Fruit fly (Drosophila melanogaster): Measurements from ENCODE around the gene Tgs1.

The Tgs1 gene

dm6 chr3R:18220211-18220749 is 35.0 kb upstream of the Tgs1 start, which contains the start of the genes CG7988 and CG7183 (continued):
- TF ChIP-seq CG3032 (tag; optimal IDR thresholded peaks at IDR 0.05) (peak; percentile 99), CG3919 (GFP tag; optimal IDR thresholded peaks at IDR 0.05) (peak; percentile 96), CG7368 (GFP tag; optimal IDR thresholded peaks at IDR 0.05) (peak; percentile 93), pdm3 (GFP tag; optimal IDR thresholded peaks at IDR 0.05) (peak; percentile 99), spab (GFP tag; optimal IDR thresholded peaks at IDR 0.05) (peak; percentile 90), CG15336 (GFP tag; IDR thresholded peaks at IDR 0.05) (peak; percentile 97), CG1621 (tag; optimal IDR thresholded peaks at IDR 0.05) (peak; percentile 94), CG10631 (GFP tag; optimal IDR thresholded peaks at IDR 0.05) (peak; percentile 99), Sox102F (GFP tag; optimal IDR thresholded peaks at IDR 0.05) (peak; percentile 95), Eip78C (GFP tag) (peak; percentile 99), Ets96B (tag; optimal IDR thresholded peaks at IDR 0.05) (peak; percentile 98), Hr39 (GFP tag; optimal IDR thresholded peaks at IDR 0.05) (peak; percentile 98), CG10669 (GFP tag; optimal IDR thresholded peaks at IDR 0.05) (peak; percentile 97), vri (GFP tag; optimal IDR thresholded peaks at IDR 0.05) (no peak), Gug (GFP tag; IDR thresholded peaks at IDR 0.05) (peak; percentile 99), CG34406 (GFP tag; optimal IDR thresholded peaks at IDR 0.05) (peak; percentile 98), CG16779 (tag; optimal IDR thresholded peaks at IDR 0.05) (peak; percentile 89), Blimp-1 (GFP tag; optimal IDR thresholded peaks at IDR 0.05) (peak; percentile 85), esn (GFP tag; optimal IDR thresholded peaks at IDR 0.05) (peak; percentile 99), lz (GFP tag; optimal IDR thresholded peaks at IDR 0.05) (peak; percentile 99), fd85E (GFP tag; optimal IDR thresholded peaks at IDR 0.05) (no peak), dac (GFP tag; optimal IDR thresholded peaks at IDR 0.05) (peak; percentile 80), CG11762 (GFP tag; optimal IDR thresholded peaks at IDR 0.05; ENCODE audit: insufficient read depth) (peak; percentile 92), CG8119 (GFP tag; IDR thresholded peaks at IDR 0.05) (peak; percentile 97)

- TF ChIP-seq svp (GFP tag) = peak; percentile 73
- peak; percentile 73 for TF ChIP-seq Eip78C (GFP tag)
- peak; percentile 65 for TF ChIP-seq CG10631 (GFP tag; optimal IDR thresholded peaks at IDR 0.05)
- TF ChIP-seq Hr4 (GFP tag; optimal IDR thresholded peaks at IDR 0.05) = no peak
- TF ChIP-seq CG6163 (GFP tag; IDR thresholded peaks at IDR 0.05) = no peak
- no peak for TF ChIP-seq CG15336 (GFP tag; IDR thresholded peaks at IDR 0.05)
- peak; percentile 58 for TF ChIP-seq Ets96B (tag; optimal IDR thresholded peaks at IDR 0.05)
- TF ChIP-seq CG9139 (GFP tag; optimal IDR thresholded peaks at IDR 0.05) = no peak
- TF ChIP-seq Ets21C (GFP tag; optimal IDR thresholded peaks at IDR 0.05) = peak; percentile 2
- TF ChIP-seq CG3919 (GFP tag; optimal IDR thresholded peaks at IDR 0.05) = peak; percentile 53
- peak; percentile 32 for TF ChIP-seq vri (GFP tag; optimal IDR thresholded peaks at IDR 0.05)
- peak; percentile 65 for TF ChIP-seq CG8632 (GFP tag; optimal IDR thresholded peaks at IDR 0.05)
- TF ChIP-seq eg (GFP tag; IDR thresholded peaks at IDR 0.05) = no peak
- peak; percentile 33 for TF ChIP-seq CG6792 (GFP tag; optimal IDR thresholded peaks at IDR 0.05)
- no peak for TF ChIP-seq Eip93F (GFP tag; optimal IDR thresholded peaks at IDR 0.05)
- peak; percentile 41 for TF ChIP-seq lz (GFP tag; optimal IDR thresholded peaks at IDR 0.05)
- TF ChIP-seq achi (GFP tag; optimal IDR thresholded peaks at IDR 0.05) = peak; percentile 66
- no peak for TF ChIP-seq salr (GFP tag; optimal IDR thresholded peaks at IDR 0.05)
- TF ChIP-seq CG11294 (GFP tag; IDR thresholded peaks at IDR 0.05) = no peak
- peak; percentile 65 for TF ChIP-seq esn (GFP tag; optimal IDR thresholded peaks at IDR 0.05)
- no peak for TF ChIP-seq CG7368 (GFP tag; optimal IDR thresholded peaks at IDR 0.05)
- TF ChIP-seq dsx (GFP tag; optimal IDR thresholded peaks at IDR 0.05; ENCODE audit: poor library complexity, severe bottlenecking) = peak; percentile 55
- TF ChIP-seq net (GFP tag; optimal IDR thresholded peaks at IDR 0.05) = peak; percentile 21
- peak; percentile 46 for TF ChIP-seq CG11762 (GFP tag; optimal IDR thresholded peaks at IDR 0.05; ENCODE audit: insufficient read depth)
- peak; percentile 32 for TF ChIP-seq CG8319 (GFP tag; optimal IDR thresholded peaks at IDR 0.05)
- TF ChIP-seq CG10669 (GFP tag; optimal IDR thresholded peaks at IDR 0.05) = no peak
- TF ChIP-seq CG34406 (GFP tag; optimal IDR thresholded peaks at IDR 0.05) = peak; percentile 68
- TF ChIP-seq ss (GFP tag; optimal IDR thresholded peaks at IDR 0.05) = peak in 1 of 2 experiments; percentile 14
- no peak for TF ChIP-seq Hr38 (GFP tag; optimal IDR thresholded peaks at IDR 0.05)
- 0 out of 3 replicates have a peak, but pooled peaks have one; percentile 19 for TF ChIP-seq CG8119 (GFP tag; IDR thresholded peaks at IDR 0.05)
- peak; percentile 31 for TF ChIP-seq topi (GFP tag; optimal IDR thresholded peaks at IDR 0.05)
- TF ChIP-seq acj6 (GFP tag; optimal IDR thresholded peaks at IDR 0.05) = peak; percentile 44
- TF ChIP-seq CG31627 (GFP tag; optimal IDR thresholded peaks at IDR 0.05) = peak; percentile 42
- TF ChIP-seq Sox15 (GFP tag; optimal IDR thresholded peaks at IDR 0.05) = peak; percentile 13
- TF ChIP-seq OdsH (GFP tag; optimal IDR thresholded peaks at IDR 0.05) = peak; percentile 63
- peak; percentile 33 for TF ChIP-seq Sox14 (GFP tag; optimal IDR thresholded peaks at IDR 0.05)
- TF ChIP-seq cyc (GFP tag; optimal IDR thresholded peaks at IDR 0.05) = peak; percentile 30
These were observed 31.9 kb upstream of the Tgs1 start, which contains the start of the genes mTerf5 and Non3 for dm6 chr3R:18223434-18223833. Gene mTerf5 (minus strand): TSS chr3R:18223682. Gene Non3 (plus strand): TSS chr3R:18223722.
